Worm (Caenorhabditis elegans) whole organism, L1 larva: Measurements from ENCODE around the gene ZC250.5.

Source experiments
- lin-14 ChIP-seq: fragments of 200-800 bp; sonication (Bioruptor generic); optimal IDR thresholded peaks from 2 replicates; lab custom pipeline; 2018; ENCODE audit warnings: mild to moderate bottlenecking, missing genetic modification characterization, moderate library complexity, missing compliant biosample characterization
- lir-3 ChIP-seq: sonication (generic microtip); optimal IDR thresholded peaks from 2 replicates; lab custom pipeline; 2016; ENCODE audit warnings: mild to moderate bottlenecking, missing genetic modification characterization, moderate library complexity, missing compliant biosample characterization; ENCODE audit not compliant: poor library complexity
- mdl-1 ChIP-seq, 2 experiments: fragments of 150-350 bp; optimal IDR thresholded peaks; 2 replicates each; lab custom pipeline; 2014 to 2017; ENCODE audit warnings: missing biosample characterization in 2 of 2, missing genetic modification characterization in 2 of 2, inconsistent platforms in 1 of 2
- nhr-11 ChIP-seq: fragments of 150-350 bp; optimal IDR thresholded peaks from 2 replicates; lab custom pipeline; 2014; ENCODE audit warnings: missing biosample characterization, missing genetic modification characterization
- nhr-237 ChIP-seq: fragments of 150-350 bp; optimal IDR thresholded peaks from 2 replicates; lab custom pipeline; 2014; ENCODE audit warnings: missing biosample characterization, missing genetic modification characterization

- TF ChIP-seq mdl-1 (tag; optimal IDR thresholded peaks at IDR 0.05; lab: Kevin White, UChicago) (no peak), nhr-237 (tag; lab: Kevin White, UChicago) (no peak), nhr-11 (no peak), lir-3 (tag; lab: Kevin White, UChicago) (no peak), lin-14 (GFP tag; lab: Kevin White, UChicago) (no peak)
These were observed 30.5 kb downstream of the ZC250.5 start for ce11 chrV:5835979-5836615.
